Fruit fly (Drosophila melanogaster): ENCODE data around the gene Mpp6.

dm6 chr2L:21141714-21142500, 14.2 kb upstream of the Mpp6 start, which contains the start of gene Dap160:
- TF ChIP-seq CG17359 (tag; optimal IDR thresholded peaks at IDR 0.05) (no peak), CG6791 (GFP tag; IDR thresholded peaks at IDR 0.05; ENCODE audit: partially characterized antibody) (peak; percentile 86), CG34422 (GFP tag; IDR thresholded peaks at IDR 0.05) (no peak), amos (GFP tag; IDR thresholded peaks at IDR 0.05; ENCODE audit: partially characterized antibody) (peak; percentile 85), CG7271 (tag; optimal IDR thresholded peaks at IDR 0.05) (no peak), fd3F (GFP tag; optimal IDR thresholded peaks at IDR 0.05) (no peak), Max (GFP tag; optimal IDR thresholded peaks at IDR 0.05) (peak; percentile 3), kay (GFP tag; optimal IDR thresholded peaks at IDR 0.05) (no peak)
